Worm (Caenorhabditis elegans): ENCODE measurements around the gene Y43F8B.10.

DNA sequence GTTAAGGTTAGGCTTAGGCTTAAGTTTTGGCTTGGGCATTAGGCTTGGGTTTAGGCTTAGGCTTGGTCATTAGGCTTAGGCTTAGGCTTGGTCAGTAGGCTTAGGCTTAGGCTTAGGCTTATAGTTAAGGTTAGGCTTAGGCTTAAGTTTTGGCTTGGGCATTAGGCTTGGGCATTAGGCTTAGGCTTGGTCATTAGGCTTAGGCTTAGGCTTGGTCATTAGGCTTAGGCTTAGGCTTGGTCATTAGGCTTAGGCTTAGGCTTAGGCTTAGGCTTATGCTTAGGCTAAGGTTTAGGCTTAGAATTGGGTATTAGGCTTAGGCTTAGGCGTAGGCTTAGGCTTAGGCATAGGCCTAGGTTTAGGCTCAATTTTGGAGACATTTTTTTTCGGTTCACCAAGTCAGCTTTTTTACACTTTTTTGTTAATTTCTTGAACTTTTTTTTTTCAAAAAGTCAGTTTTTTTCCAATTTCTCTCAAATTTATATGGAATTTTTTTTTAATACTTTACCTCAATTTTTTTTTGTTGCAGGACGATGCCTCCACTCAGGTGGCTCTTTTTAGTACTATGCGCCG lies 28.4 kb downstream of the Y43F8B.10 start, which contains the start of gene Y43F8B.3:
- no peak for TF ChIP-seq xnd-1 (tag; optimal IDR thresholded peaks at IDR 0.05)
- TF ChIP-seq ztf-28 (GFP tag; IDR thresholded peaks at IDR 0.05), result no peak
